Worm (Caenorhabditis elegans): ENCODE results near the gene Y48B6A.5.

Gene Y48B6A.5

DNA sequence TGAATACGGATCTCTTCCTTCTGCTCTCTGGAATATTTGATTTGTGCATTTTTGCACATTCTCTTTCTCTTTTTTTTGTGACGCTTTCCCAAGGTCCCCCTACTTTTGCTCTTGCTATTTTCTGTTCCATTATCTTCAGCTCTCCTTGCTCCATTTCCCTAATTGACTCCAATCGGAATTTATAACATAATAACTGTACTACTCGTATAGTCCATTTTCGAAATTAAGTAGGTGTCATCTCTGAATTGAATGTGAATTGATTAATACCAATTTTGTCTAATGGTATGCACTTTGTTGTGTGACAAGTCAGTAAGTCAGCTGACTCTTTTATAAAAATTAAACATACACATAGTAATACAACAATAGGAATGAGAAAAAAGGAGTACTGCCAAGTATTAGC lies 20.9 kb upstream of the Y48B6A.5 start:
- TF ChIP-seq ceh-13 (GFP tag; optimal IDR thresholded peaks at IDR 0.05) (no peak), B0310.2 (tag; optimal IDR thresholded peaks at IDR 0.05) (no peak), tra-4 (tag; optimal IDR thresholded peaks at IDR 0.05) (no peak), aly-1 (tag; optimal IDR thresholded peaks at IDR 0.05) (no peak), ets-7 (tag; optimal IDR thresholded peaks at IDR 0.05) (no peak), hmg-4 (GFP tag; optimal IDR thresholded peaks at IDR 0.05) (no peak), flt-1 (GFP tag; IDR thresholded peaks at IDR 0.05) (no peak), tbx-11 (GFP tag; IDR thresholded peaks at IDR 0.05) (no peak), scrt-1 (GFP tag; IDR thresholded peaks at IDR 0.05) (no peak), ama-1 (optimal IDR thresholded peaks at IDR 0.05) (no peak)

- no peak for TF ChIP-seq ceh-36 (tag; optimal IDR thresholded peaks at IDR 0.05)
- no peak for TF ChIP-seq sea-1 (GFP tag; conservative IDR thresholded peaks at IDR 0.05)
- TF ChIP-seq scrt-1 (GFP tag; IDR thresholded peaks at IDR 0.05): no peak
- TF ChIP-seq flt-1 (GFP tag; IDR thresholded peaks at IDR 0.05): no peak
- TF ChIP-seq aly-1 (tag; optimal IDR thresholded peaks at IDR 0.05): no peak
- TF ChIP-seq tra-4 (tag; optimal IDR thresholded peaks at IDR 0.05): no peak
Measured at ce11 chrII:14187456-14187855, 12.5 kb upstream of the Y48B6A.5 start.

DNA sequence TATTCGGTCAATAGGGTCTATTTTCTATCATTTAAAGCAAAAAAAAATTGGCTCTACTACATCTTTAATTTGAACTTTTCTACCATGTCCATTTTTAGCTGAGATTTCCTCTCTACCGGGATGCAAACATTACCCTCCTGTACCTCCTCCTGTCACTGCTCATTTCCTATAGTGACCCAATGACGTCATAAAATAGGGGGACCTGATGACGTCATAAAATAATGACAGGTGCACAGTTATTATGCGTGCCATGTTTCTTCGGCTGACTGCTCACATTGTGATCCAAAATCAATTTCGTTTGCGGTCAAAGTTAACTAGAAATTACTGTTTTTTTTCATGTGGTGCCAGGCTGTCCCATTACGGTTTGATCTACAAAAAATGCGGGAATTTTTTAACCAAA lies 11.9 kb upstream of the Y48B6A.5 start:
- TF ChIP-seq pes-1 (GFP tag; IDR thresholded peaks at IDR 0.05) (no peak), B0310.2 (tag; optimal IDR thresholded peaks at IDR 0.05) (peak; percentile 7), aly-1 (tag; optimal IDR thresholded peaks at IDR 0.05) (no peak), hmg-4 (GFP tag; optimal IDR thresholded peaks at IDR 0.05) (no peak)

DNA sequence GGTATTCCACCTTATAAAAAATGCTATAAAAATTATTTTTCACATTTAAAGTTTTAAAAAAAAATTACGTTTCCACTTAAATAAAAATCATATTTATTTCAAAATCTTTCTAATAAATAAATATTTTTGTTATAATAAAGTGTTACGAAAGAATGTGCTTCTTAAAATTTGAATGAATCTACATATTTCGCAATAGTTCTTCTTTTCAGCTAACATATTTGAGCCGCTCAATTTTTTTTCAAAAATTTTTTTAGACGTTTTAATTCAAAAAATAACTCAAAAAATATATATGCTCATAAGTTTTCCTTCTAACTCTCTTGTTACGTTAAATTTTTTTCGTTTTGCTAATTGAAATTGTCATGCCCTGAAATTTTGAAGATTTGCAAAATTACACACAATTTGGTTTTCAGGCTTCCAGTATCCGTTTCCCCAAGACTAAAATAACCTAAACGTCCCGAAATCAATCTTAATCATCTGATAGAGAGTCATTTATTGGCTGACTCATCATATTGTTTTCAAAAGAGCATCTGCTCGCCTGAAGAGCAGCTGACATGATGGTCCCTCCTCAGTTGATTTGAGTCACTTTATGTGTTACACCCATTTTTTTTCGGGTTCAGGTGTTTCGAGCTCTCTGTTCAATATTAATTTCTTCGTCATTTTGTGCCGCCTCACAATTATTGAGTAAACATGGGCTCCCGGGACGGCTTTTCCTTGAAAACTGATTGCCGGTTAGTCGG lies 3.4 kb upstream of the Y48B6A.5 start, which contains the start of gene efhd-1:
TSS of gene efhd-1 (plus strand) at position 582 of the 737 bp plus-strand sequence.
- TF ChIP-seq ceh-13 (GFP tag; optimal IDR thresholded peaks at IDR 0.05): no peak
- TF ChIP-seq tra-4 (tag; optimal IDR thresholded peaks at IDR 0.05): no peak
- no peak for TF ChIP-seq tbx-11 (GFP tag; IDR thresholded peaks at IDR 0.05)
- no peak for TF ChIP-seq flt-1 (GFP tag; IDR thresholded peaks at IDR 0.05)
- TF ChIP-seq ama-1 (optimal IDR thresholded peaks at IDR 0.05): no peak
- TF ChIP-seq pes-1 (GFP tag; IDR thresholded peaks at IDR 0.05): no peak
- no peak for TF ChIP-seq aly-1 (tag; optimal IDR thresholded peaks at IDR 0.05)
- TF ChIP-seq B0310.2 (tag; optimal IDR thresholded peaks at IDR 0.05): no peak
- no peak for TF ChIP-seq ets-7 (tag; optimal IDR thresholded peaks at IDR 0.05)
- TF ChIP-seq F13C5.2 (tag; optimal IDR thresholded peaks at IDR 0.05): no peak
- no peak for TF ChIP-seq hmbx-1 (tag; optimal IDR thresholded peaks at IDR 0.05)
- TF ChIP-seq hnd-1 (tag; optimal IDR thresholded peaks at IDR 0.05): no peak
- no peak for TF ChIP-seq tbx-37 (GFP tag; conservative IDR thresholded peaks at IDR 0.05)
- no peak for TF ChIP-seq ceh-36 (tag; optimal IDR thresholded peaks at IDR 0.05)

- no peak for TF ChIP-seq aly-1 (tag; optimal IDR thresholded peaks at IDR 0.05)
- TF ChIP-seq pes-1 (GFP tag; IDR thresholded peaks at IDR 0.05): no peak
- no peak for TF ChIP-seq ceh-13 (GFP tag; optimal IDR thresholded peaks at IDR 0.05)
- TF ChIP-seq hmg-4 (GFP tag; optimal IDR thresholded peaks at IDR 0.05): no peak
- no peak for TF ChIP-seq tbx-37 (GFP tag; conservative IDR thresholded peaks at IDR 0.05)
- TF ChIP-seq B0310.2 (tag; optimal IDR thresholded peaks at IDR 0.05): no peak
- TF ChIP-seq F13C5.2 (tag; optimal IDR thresholded peaks at IDR 0.05): no peak
- TF ChIP-seq tra-4 (tag; optimal IDR thresholded peaks at IDR 0.05): no peak
- no peak for TF ChIP-seq hnd-1 (tag; optimal IDR thresholded peaks at IDR 0.05)
- TF ChIP-seq sea-1 (GFP tag; conservative IDR thresholded peaks at IDR 0.05): no peak
- TF ChIP-seq ama-1 (optimal IDR thresholded peaks at IDR 0.05): no peak
- TF ChIP-seq ceh-36 (tag; optimal IDR thresholded peaks at IDR 0.05): no peak
Measured at ce11 chrII:14176642-14177041, 1.6 kb upstream of the Y48B6A.5 start.

DNA sequence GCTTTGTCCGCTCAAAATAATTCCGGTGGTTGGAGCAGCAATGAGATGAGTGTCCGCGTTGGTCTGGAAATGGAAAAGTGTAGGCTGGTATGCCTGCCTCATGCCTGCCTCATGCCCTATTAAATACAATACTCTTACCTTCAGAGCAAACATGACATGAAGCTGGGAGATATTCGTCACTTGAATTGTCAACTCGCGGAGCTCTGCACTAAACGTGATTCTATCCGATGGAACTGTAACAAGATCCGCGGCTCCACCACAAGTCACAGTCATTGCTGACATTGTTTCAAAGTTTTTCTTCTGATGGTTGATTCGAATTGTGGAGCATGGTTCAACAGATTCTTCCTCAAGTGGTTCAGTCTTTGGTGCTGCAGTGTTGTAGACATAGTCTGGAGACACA lies 1.8 kb downstream of the Y48B6A.5 start:
- TF ChIP-seq hmbx-1 (tag; optimal IDR thresholded peaks at IDR 0.05): no peak
- no peak for TF ChIP-seq B0310.2 (tag; optimal IDR thresholded peaks at IDR 0.05)
- TF ChIP-seq pes-1 (GFP tag; IDR thresholded peaks at IDR 0.05): no peak
- no peak for TF ChIP-seq ceh-36 (tag; optimal IDR thresholded peaks at IDR 0.05)
- no peak for TF ChIP-seq tbx-11 (GFP tag; IDR thresholded peaks at IDR 0.05)
- no peak for TF ChIP-seq hnd-1 (tag; optimal IDR thresholded peaks at IDR 0.05)
- TF ChIP-seq tbx-37 (GFP tag; conservative IDR thresholded peaks at IDR 0.05): no peak

DNA sequence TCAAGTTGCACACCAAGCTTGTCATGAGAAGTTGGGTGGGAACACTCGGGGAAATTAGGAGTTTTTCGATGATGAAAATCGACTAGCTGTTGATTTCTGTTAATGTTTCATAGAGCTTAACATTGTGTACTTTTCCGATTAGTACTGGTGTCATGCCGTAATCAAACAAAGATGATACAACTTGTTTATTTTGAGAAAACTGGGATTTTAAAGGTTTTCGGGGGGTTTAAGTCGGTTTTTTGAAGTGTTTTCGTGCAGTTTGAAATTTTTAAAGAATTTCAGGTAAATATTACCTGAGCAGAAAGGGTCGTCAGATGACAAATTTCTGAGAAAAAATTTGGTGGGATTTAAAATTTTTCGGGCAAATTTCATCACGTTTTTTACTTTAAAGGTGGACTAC lies 3.4 kb downstream of the Y48B6A.5 start, which contains the start of gene eat-2:
TSS of gene eat-2 (minus strand) at position 101 of the 400 bp plus-strand sequence.
- TF ChIP-seq ceh-13 (GFP tag; optimal IDR thresholded peaks at IDR 0.05) (no peak), scrt-1 (GFP tag; IDR thresholded peaks at IDR 0.05) (no peak), F13C5.2 (tag; optimal IDR thresholded peaks at IDR 0.05) (no peak)

DNA sequence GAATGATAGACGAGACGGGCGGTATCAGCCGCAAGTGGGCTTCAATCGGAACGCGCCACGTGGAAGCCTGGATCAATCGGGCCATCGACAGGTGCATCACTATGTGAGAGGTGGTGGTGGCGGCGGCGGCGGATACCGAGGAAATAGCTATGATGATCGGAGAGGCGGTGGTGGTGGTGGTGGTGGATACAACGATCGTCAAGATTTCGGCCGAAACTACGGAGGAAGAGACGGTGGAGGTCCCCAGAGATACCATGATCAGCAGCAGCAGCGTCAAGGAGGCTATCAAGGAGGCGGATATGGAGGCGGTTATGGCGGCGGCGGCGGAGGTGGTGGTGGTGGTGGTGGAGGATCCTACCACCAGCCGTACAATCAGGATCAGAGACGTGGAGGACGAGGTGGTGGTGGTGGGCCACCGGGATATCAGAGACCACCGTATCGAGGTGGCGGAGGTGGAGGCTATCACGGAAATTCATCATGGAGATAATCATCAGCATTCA lies 9.5 kb downstream of the Y48B6A.5 start:
- TF ChIP-seq tbx-37 (GFP tag; conservative IDR thresholded peaks at IDR 0.05) (no peak), scrt-1 (GFP tag; IDR thresholded peaks at IDR 0.05) (0 out of 2 replicates have a peak, but pooled peaks have one; percentile 56)
